Fruit fly (Drosophila melanogaster) whole organism, wandering third instar larva: ENCODE measurements around the gene SF2.

Experiments
- Dfd ChIP-seq: fragments of >200 bp; optimal IDR thresholded peaks from 2 replicates; lab custom pipeline; 2017; ENCODE audit warnings: missing biosample characterization, missing genetic modification characterization
- HLH106 ChIP-seq: fragments of 200-800 bp; optimal IDR thresholded peaks from 3 replicates; lab custom pipeline; 2019; ENCODE audit warnings: missing biosample characterization, mild to moderate bottlenecking, missing genetic modification characterization, moderate library complexity
- Hnf4 ChIP-seq: fragments of 200-800 bp; sonication (Bioruptor generic); optimal IDR thresholded peaks from 2 replicates; lab custom pipeline; 2016; ENCODE audit warnings: missing biosample characterization, mild to moderate bottlenecking, missing genetic modification characterization
- Hr78 ChIP-seq: fragments of >200 bp; optimal IDR thresholded peaks from 2 replicates; lab custom pipeline; 2017; ENCODE audit warnings: missing biosample characterization, missing genetic modification characterization
- Hr83 ChIP-seq: fragments of 200-300 bp; sonication (Bioruptor generic); optimal IDR thresholded peaks from 2 replicates; lab custom pipeline; 2016; ENCODE audit warnings: missing biosample characterization, mild to moderate bottlenecking, missing genetic modification characterization, moderate library complexity; ENCODE audit not compliant: poor library complexity, severe bottlenecking
- Jra ChIP-seq: sonication (Bioruptor generic); optimal IDR thresholded peaks from 2 replicates; lab custom pipeline; 2016; ENCODE audit warnings: missing biosample characterization, missing genetic modification characterization
- Mio ChIP-seq: sonication (Bioruptor generic); optimal IDR thresholded peaks from 2 replicates; lab custom pipeline; 2016; ENCODE audit warnings: missing biosample characterization, missing genetic modification characterization
- Myc ChIP-seq: fragments of >200 bp; optimal IDR thresholded peaks from 2 replicates; lab custom pipeline; 2017
- OdsH ChIP-seq: fragments of 200-800 bp; sonication (Bioruptor generic); optimal IDR thresholded peaks from 2 replicates; lab custom pipeline; 2016; ENCODE audit warnings: missing biosample characterization, mild to moderate bottlenecking, missing genetic modification characterization
- Rel ChIP-seq, 2 experiments: fragments of 200-800 bp; sonication (Bioruptor generic) in 1 of 2; optimal IDR thresholded peaks; 2 replicates in 1 of 2; 3 replicates in 1 of 2; lab custom pipeline; 2016 to 2019; ENCODE audit warnings: mild to moderate bottlenecking in 2 of 2, missing biosample characterization in 2 of 2, missing genetic modification characterization in 2 of 2, moderate library complexity in 1 of 2
- Sp1 ChIP-seq: fragments of 200-800 bp; sonication (Bioruptor generic); optimal IDR thresholded peaks from 3 replicates; lab custom pipeline; 2019; ENCODE audit warnings: missing biosample characterization, mild to moderate bottlenecking, missing genetic modification characterization, moderate library complexity
- Vsx2 ChIP-seq: fragments of 200-300, 225-300 bp; sonication (Bioruptor generic); optimal IDR thresholded peaks from 2 replicates; lab custom pipeline; 2018; ENCODE audit warnings: missing biosample characterization, missing genetic modification characterization; ENCODE audit not compliant: partially characterized antibody
- br ChIP-seq: fragments of 200-800 bp; sonication (Bioruptor generic); optimal IDR thresholded peaks from 2 replicates; lab custom pipeline; 2016; ENCODE audit warnings: missing biosample characterization, missing genetic modification characterization
- brk ChIP-seq: fragments of 200-800 bp; sonication (Bioruptor generic); optimal IDR thresholded peaks from 2 replicates; lab custom pipeline; 2016; ENCODE audit warnings: missing biosample characterization, mild to moderate bottlenecking, missing genetic modification characterization
- dl ChIP-seq, 2 experiments: fragments of 175-275, 200-275 bp in 1 of 2; fragments of 200-275 bp in 1 of 2; sonication (Bioruptor generic); optimal IDR thresholded peaks; lab custom pipeline; 2018; ENCODE audit warnings: mild to moderate bottlenecking in 2 of 2, missing biosample characterization in 2 of 2, missing genetic modification characterization in 2 of 2, moderate library complexity in 2 of 2; ENCODE audit not compliant: partially characterized antibody in 2 of 2, insufficient read depth in 1 of 2
- dmrt93B ChIP-seq: fragments of 200-800 bp; sonication (Bioruptor generic); optimal IDR thresholded peaks from 2 replicates; lab custom pipeline; 2018; ENCODE audit warnings: missing biosample characterization, mild to moderate bottlenecking, missing genetic modification characterization
- dsf ChIP-seq: sonication (Bioruptor generic); optimal IDR thresholded peaks from 2 replicates; lab custom pipeline; 2016; ENCODE audit warnings: missing biosample characterization, missing genetic modification characterization, borderline replicate concordance
- ey ChIP-seq: fragments of 200-800 bp; sonication (Bioruptor generic); optimal IDR thresholded peaks from 2 replicates; lab custom pipeline; 2016; ENCODE audit warnings: missing biosample characterization, missing genetic modification characterization
- foxo ChIP-seq, 2 experiments: fragments of 200-800 bp; sonication (Bioruptor generic); optimal IDR thresholded peaks; 2 replicates in 1 of 2; 3 replicates in 1 of 2; lab custom pipeline; 2016 to 2017; ENCODE audit warnings: missing biosample characterization in 2 of 2, missing genetic modification characterization in 2 of 2
- fru ChIP-seq: fragments of 200-800 bp; sonication (Bioruptor generic); optimal IDR thresholded peaks from 3 replicates; lab custom pipeline; 2016; ENCODE audit warnings: missing biosample characterization, mild to moderate bottlenecking, missing genetic modification characterization
- h ChIP-seq: fragments of 200-800 bp; sonication (Bioruptor generic); optimal IDR thresholded peaks from 3 replicates; lab custom pipeline; 2016; ENCODE audit warnings: missing biosample characterization, mild to moderate bottlenecking, missing genetic modification characterization
- jim ChIP-seq: fragments of 175-275, 200-325 bp; sonication (Bioruptor generic); optimal IDR thresholded peaks from 2 replicates; lab custom pipeline; 2016; ENCODE audit warnings: missing biosample characterization, mild to moderate bottlenecking, missing genetic modification characterization
- lola ChIP-seq: fragments of >200 bp; optimal IDR thresholded peaks from 2 replicates; lab custom pipeline; 2017; ENCODE audit warnings: missing biosample characterization, missing genetic modification characterization
- pan ChIP-seq: fragments of >200 bp; optimal IDR thresholded peaks from 2 replicates; lab custom pipeline; 2017
- psq ChIP-seq: fragments of 200-800 bp; sonication (Bioruptor generic); optimal IDR thresholded peaks from 3 replicates; lab custom pipeline; 2017; ENCODE audit warnings: missing biosample characterization, mild to moderate bottlenecking, missing genetic modification characterization, moderate library complexity
- sage ChIP-seq: fragments of 200-800 bp; sonication (Bioruptor generic); optimal IDR thresholded peaks from 2 replicates; lab custom pipeline; 2016; ENCODE audit warnings: missing biosample characterization, mild to moderate bottlenecking, missing genetic modification characterization
- sv ChIP-seq: fragments of 200-800 bp; sonication (Bioruptor generic); optimal IDR thresholded peaks from 3 replicates; lab custom pipeline; 2016; ENCODE audit warnings: missing biosample characterization, missing genetic modification characterization
- woc ChIP-seq: sonication (Bioruptor generic); optimal IDR thresholded peaks from 2 replicates; lab custom pipeline; 2016; ENCODE audit warnings: missing biosample characterization, mild to moderate bottlenecking, missing genetic modification characterization

SF2 gene

dm6 chr3R:16329797-16330196, 12.0 kb downstream of the SF2 start:
- TF ChIP-seq sv (GFP tag; lab: Kevin White, UChicago) (no peak), woc (GFP tag; lab: Kevin White, UChicago) (no peak), Hnf4 (no peak)
- TF ChIP-seq, all 38 proteins: peak for 0

DNA sequence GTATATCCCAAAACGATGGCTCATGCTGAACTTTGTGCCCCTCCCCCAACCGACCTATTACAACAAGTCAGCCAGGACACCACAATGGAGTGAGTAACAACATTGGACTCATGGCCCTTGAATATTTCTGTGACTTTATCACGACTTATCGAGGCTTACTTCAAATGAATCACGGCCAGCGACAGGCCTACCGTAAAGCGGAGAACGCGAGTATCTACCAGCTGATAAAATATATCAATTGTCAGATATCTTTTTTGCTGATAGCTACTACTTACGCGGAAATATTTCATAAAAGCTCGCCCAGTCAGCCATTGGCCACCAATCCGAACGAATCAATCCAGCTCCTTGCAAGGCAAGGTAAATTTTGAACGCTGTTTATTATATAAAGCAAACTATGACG, 14.2 kb downstream of the SF2 start, which contains the start of gene CG17930:
TSS of gene CG17930 (plus strand) at position 301 of the 400 bp plus-strand sequence.
- TF ChIP-seq dsf (GFP tag; lab: Kevin White, UChicago) (no peak), dl (GFP tag; optimal IDR thresholded peaks at IDR 0.05; lab: Kevin White, UChicago; ENCODE audit: insufficient read depth in 1 of 2, partially characterized antibody in 2 of 2) (no peak), h (no peak), foxo (GFP tag; optimal IDR thresholded peaks at IDR 0.05; lab: Kevin White, UChicago) (no peak), HLH106 (tag; lab: Kevin White, UChicago) (no peak), jim (GFP tag; lab: Kevin White, UChicago) (no peak), sv (GFP tag; lab: Kevin White, UChicago) (no peak), OdsH (GFP tag; lab: Kevin White, UChicago) (no peak), psq (GFP tag; lab: Kevin White, UChicago) (no peak)

DNA sequence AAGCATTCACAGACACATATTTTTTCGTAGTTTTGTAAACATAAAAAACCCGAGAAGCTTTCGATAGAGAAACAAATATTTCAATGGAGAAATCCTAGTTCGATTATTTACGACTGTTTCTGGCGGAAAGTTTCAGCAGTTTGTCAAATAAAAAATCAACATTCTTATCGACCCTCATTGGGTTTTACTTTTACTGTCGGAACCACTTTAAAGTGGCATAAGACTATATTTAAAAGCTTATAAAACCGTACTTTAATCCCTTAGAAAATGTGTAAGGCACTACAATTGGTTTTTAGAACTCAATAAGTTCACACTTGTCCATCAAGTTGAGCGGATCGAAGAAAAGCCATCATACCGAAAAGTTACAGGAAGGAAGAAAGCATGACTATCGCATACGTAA, 16.6 kb downstream of the SF2 start, which contains the start of gene CG17929:
TSS of gene CG17929 (plus strand) at position 301 of the 400 bp plus-strand sequence.
- TF ChIP-seq dmrt93B (no peak), Mio (no peak), lola (GFP tag; lab: Kevin White, UChicago) (no peak), brk (GFP tag; lab: Kevin White, UChicago) (no peak)

- TF ChIP-seq Hr83 (GFP tag; lab: Kevin White, UChicago) (no peak), Jra (no peak), br (no peak), Hr78 (GFP tag; lab: Kevin White, UChicago) (no peak), sv (GFP tag; lab: Kevin White, UChicago) (no peak), HLH106 (tag; lab: Kevin White, UChicago) (no peak), Myc (lab: Kevin White, UChicago) (no peak), dl (GFP tag; optimal IDR thresholded peaks at IDR 0.05; lab: Kevin White, UChicago; ENCODE audit: insufficient read depth in 1 of 2, partially characterized antibody in 2 of 2) (no peak), jim (GFP tag; lab: Kevin White, UChicago) (no peak), Dfd (GFP tag; lab: Kevin White, UChicago) (no peak), psq (GFP tag; lab: Kevin White, UChicago) (no peak), ey (GFP tag; lab: Kevin White, UChicago) (no peak)
These were observed 18.7 kb downstream of the SF2 start, which contains the start of gene CG6901 for dm6 chr3R:16323093-16323492. CG6901 (plus strand) TSS chr3R:16323415.

DNA sequence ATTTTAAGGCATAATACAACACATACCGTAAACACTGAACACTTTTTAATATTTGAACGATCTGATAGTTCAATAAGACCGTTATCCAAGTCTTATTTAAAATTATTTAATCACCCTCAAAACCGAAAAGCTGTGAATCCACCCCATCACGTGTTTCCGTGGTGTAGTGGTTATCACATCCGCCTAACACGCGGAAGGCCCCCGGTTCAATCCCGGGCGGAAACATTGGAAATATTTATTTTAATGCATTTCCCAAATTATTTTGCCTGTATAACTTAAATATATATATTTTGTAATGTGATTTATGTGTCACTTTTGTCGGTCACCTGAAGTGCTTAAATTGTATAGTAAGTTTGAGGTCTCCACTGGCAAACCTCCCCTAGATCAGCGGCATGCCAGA, 20.2 kb downstream of the SF2 start, which contains the start of gene CG44044:
TSS of gene CG44044 (plus strand) at position 301 of the 400 bp plus-strand sequence.
- TF ChIP-seq ey (GFP tag; lab: Kevin White, UChicago) (no peak), lola (GFP tag; lab: Kevin White, UChicago) (no peak), pan (lab: Kevin White, UChicago) (no peak), br (no peak), sage (GFP tag; lab: Kevin White, UChicago) (no peak)

DNA sequence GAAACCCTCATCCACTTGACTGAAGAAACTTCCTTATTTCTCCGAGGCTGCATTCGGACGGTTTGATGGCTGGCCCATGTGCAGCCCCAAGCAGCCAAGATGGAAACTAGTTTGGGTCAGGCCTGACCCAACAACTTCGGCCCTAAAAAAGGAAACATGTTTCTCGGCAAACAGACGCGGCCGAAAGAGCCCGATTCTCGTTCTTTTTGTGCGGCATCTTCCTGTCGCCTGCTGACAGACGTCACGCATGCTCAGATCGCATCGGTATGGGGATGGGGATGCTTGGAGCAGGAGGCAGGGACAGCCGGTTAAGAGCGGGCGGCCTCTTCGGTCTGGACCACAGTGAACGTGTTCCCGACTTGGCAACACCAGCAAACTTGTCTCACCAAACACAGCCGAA, 25.0 kb downstream of the SF2 start:
- TF ChIP-seq Vsx2 (GFP tag; lab: Kevin White, UChicago) (peak; percentile 72), dl (GFP tag; optimal IDR thresholded peaks at IDR 0.05; lab: Kevin White, UChicago; ENCODE audit: insufficient read depth in 1 of 2, partially characterized antibody in 2 of 2) (peak in 1 of 2 experiments; percentile 40), pan (lab: Kevin White, UChicago) (no peak), lola (GFP tag; lab: Kevin White, UChicago) (no peak), fru (GFP tag; lab: Kevin White, UChicago) (peak; percentile 1), Sp1 (GFP tag; lab: Kevin White, UChicago) (peak; percentile 19), sage (GFP tag; lab: Kevin White, UChicago) (peak; percentile 19), psq (GFP tag; lab: Kevin White, UChicago) (peak; percentile 46), Rel (GFP tag; optimal IDR thresholded peaks at IDR 0.05; lab: Kevin White, UChicago) (peak; percentile 67), Rel (tag; optimal IDR thresholded peaks at IDR 0.05; lab: Kevin White, UChicago) (no peak)
- TF ChIP-seq, all 38 proteins: peak for 7
